Fruit fly (Drosophila melanogaster) Kc167 (cell line): Measurements from ENCODE around the gene Boh1.

Experiments
- Myc ChIP-seq: fragments of >200 bp; optimal IDR thresholded peaks from 2 replicates; lab custom pipeline; 2017; ENCODE audit warnings: missing external identifiers
- insv ChIP-seq: fragments of >200 bp; optimal IDR thresholded peaks from 3 replicates; lab custom pipeline; 2018; ENCODE audit warnings: missing external identifiers

dm6 chr3R:27946555-27947204 is 27.4 kb upstream of the Boh1 start:
- TF ChIP-seq insv (lab: Kevin White, UChicago) = no peak
- TF ChIP-seq Myc = no peak
